Fruit fly (Drosophila melanogaster) whole organism, wandering third instar larva: ENCODE results near the gene CG31510.
A peak's percentile ranks its signal among the peaks of the same experiment; 100 is the strongest.
"Not testable (repeated sequence)": the region's sequence is repeated elsewhere in the genome, so short reads cannot be mapped to it uniquely, and the experiment has no call there.

Experiments
- Abd-B ChIP-seq: fragments of >200 bp; optimal IDR thresholded peaks from 2 replicates; lab custom pipeline; 2017; ENCODE audit warnings: missing biosample characterization, missing genetic modification characterization
- CG9705 ChIP-seq: fragments of 200-800 bp; sonication (Bioruptor generic); optimal IDR thresholded peaks from 2 replicates; lab custom pipeline; 2018; ENCODE audit warnings: missing biosample characterization, mild to moderate bottlenecking, missing genetic modification characterization
- CrebA ChIP-seq: fragments of 200-800 bp; sonication (Bioruptor generic); optimal IDR thresholded peaks from 2 replicates; lab custom pipeline; 2016; ENCODE audit warnings: missing biosample characterization, mild to moderate bottlenecking, missing genetic modification characterization, borderline replicate concordance
- Dfd ChIP-seq: fragments of >200 bp; optimal IDR thresholded peaks from 2 replicates; lab custom pipeline; 2017; ENCODE audit warnings: missing biosample characterization, missing genetic modification characterization
- Dif ChIP-seq: fragments of 200-275, 200-300 bp; sonication (Bioruptor generic); optimal IDR thresholded peaks from 2 replicates; lab custom pipeline; 2018; ENCODE audit warnings: missing biosample characterization, missing genetic modification characterization; ENCODE audit not compliant: partially characterized antibody
- HLH106 ChIP-seq: fragments of 200-800 bp; optimal IDR thresholded peaks from 3 replicates; lab custom pipeline; 2019; ENCODE audit warnings: missing biosample characterization, mild to moderate bottlenecking, missing genetic modification characterization, moderate library complexity
- Hnf4 ChIP-seq: fragments of 200-800 bp; sonication (Bioruptor generic); optimal IDR thresholded peaks from 2 replicates; lab custom pipeline; 2016; ENCODE audit warnings: missing biosample characterization, mild to moderate bottlenecking, missing genetic modification characterization
- Hr78 ChIP-seq: fragments of >200 bp; optimal IDR thresholded peaks from 2 replicates; lab custom pipeline; 2017; ENCODE audit warnings: missing biosample characterization, missing genetic modification characterization
- Hr83 ChIP-seq: fragments of 200-300 bp; sonication (Bioruptor generic); optimal IDR thresholded peaks from 2 replicates; lab custom pipeline; 2016; ENCODE audit warnings: missing biosample characterization, mild to moderate bottlenecking, missing genetic modification characterization, moderate library complexity; ENCODE audit not compliant: poor library complexity, severe bottlenecking
- Jra ChIP-seq: sonication (Bioruptor generic); optimal IDR thresholded peaks from 2 replicates; lab custom pipeline; 2016; ENCODE audit warnings: missing biosample characterization, missing genetic modification characterization
- Mio ChIP-seq: sonication (Bioruptor generic); optimal IDR thresholded peaks from 2 replicates; lab custom pipeline; 2016; ENCODE audit warnings: missing biosample characterization, missing genetic modification characterization
- Myc ChIP-seq: fragments of >200 bp; optimal IDR thresholded peaks from 2 replicates; lab custom pipeline; 2017
- N ChIP-seq: fragments of >200 bp; optimal IDR thresholded peaks from 2 replicates; lab custom pipeline; 2018; ENCODE audit warnings: missing biosample characterization, missing external identifiers, missing genetic modification characterization
- Rel ChIP-seq, 2 experiments: fragments of 200-800 bp; sonication (Bioruptor generic) in 1 of 2; optimal IDR thresholded peaks; 2 replicates in 1 of 2; 3 replicates in 1 of 2; lab custom pipeline; 2016 to 2019; ENCODE audit warnings: mild to moderate bottlenecking in 2 of 2, missing biosample characterization in 2 of 2, missing genetic modification characterization in 2 of 2, moderate library complexity in 1 of 2
- Sp1 ChIP-seq: fragments of 200-800 bp; sonication (Bioruptor generic); optimal IDR thresholded peaks from 3 replicates; lab custom pipeline; 2019; ENCODE audit warnings: missing biosample characterization, mild to moderate bottlenecking, missing genetic modification characterization, moderate library complexity
- br ChIP-seq: fragments of 200-800 bp; sonication (Bioruptor generic); optimal IDR thresholded peaks from 2 replicates; lab custom pipeline; 2016; ENCODE audit warnings: missing biosample characterization, missing genetic modification characterization
- brk ChIP-seq: fragments of 200-800 bp; sonication (Bioruptor generic); optimal IDR thresholded peaks from 2 replicates; lab custom pipeline; 2016; ENCODE audit warnings: missing biosample characterization, mild to moderate bottlenecking, missing genetic modification characterization
- dl ChIP-seq, 2 experiments: fragments of 175-275, 200-275 bp in 1 of 2; fragments of 200-275 bp in 1 of 2; sonication (Bioruptor generic); optimal IDR thresholded peaks; lab custom pipeline; 2018; ENCODE audit warnings: mild to moderate bottlenecking in 2 of 2, missing biosample characterization in 2 of 2, missing genetic modification characterization in 2 of 2, moderate library complexity in 2 of 2; ENCODE audit not compliant: partially characterized antibody in 2 of 2, insufficient read depth in 1 of 2
- dmrt93B ChIP-seq: fragments of 200-800 bp; sonication (Bioruptor generic); optimal IDR thresholded peaks from 2 replicates; lab custom pipeline; 2018; ENCODE audit warnings: missing biosample characterization, mild to moderate bottlenecking, missing genetic modification characterization
- ey ChIP-seq: fragments of 200-800 bp; sonication (Bioruptor generic); optimal IDR thresholded peaks from 2 replicates; lab custom pipeline; 2016; ENCODE audit warnings: missing biosample characterization, missing genetic modification characterization
- fru ChIP-seq: fragments of 200-800 bp; sonication (Bioruptor generic); optimal IDR thresholded peaks from 3 replicates; lab custom pipeline; 2016; ENCODE audit warnings: missing biosample characterization, mild to moderate bottlenecking, missing genetic modification characterization
- h ChIP-seq: fragments of 200-800 bp; sonication (Bioruptor generic); optimal IDR thresholded peaks from 3 replicates; lab custom pipeline; 2016; ENCODE audit warnings: missing biosample characterization, mild to moderate bottlenecking, missing genetic modification characterization
- jim ChIP-seq: fragments of 175-275, 200-325 bp; sonication (Bioruptor generic); optimal IDR thresholded peaks from 2 replicates; lab custom pipeline; 2016; ENCODE audit warnings: missing biosample characterization, mild to moderate bottlenecking, missing genetic modification characterization
- pan ChIP-seq: fragments of >200 bp; optimal IDR thresholded peaks from 2 replicates; lab custom pipeline; 2017
- psq ChIP-seq: fragments of 200-800 bp; sonication (Bioruptor generic); optimal IDR thresholded peaks from 3 replicates; lab custom pipeline; 2017; ENCODE audit warnings: missing biosample characterization, mild to moderate bottlenecking, missing genetic modification characterization, moderate library complexity
- rgr ChIP-seq: fragments of 200-800 bp; sonication (Bioruptor generic); optimal IDR thresholded peaks from 3 replicates; lab custom pipeline; 2016; ENCODE audit warnings: missing biosample characterization, mild to moderate bottlenecking, missing genetic modification characterization
- sage ChIP-seq: fragments of 200-800 bp; sonication (Bioruptor generic); optimal IDR thresholded peaks from 2 replicates; lab custom pipeline; 2016; ENCODE audit warnings: missing biosample characterization, mild to moderate bottlenecking, missing genetic modification characterization
- tai ChIP-seq: sonication (Bioruptor generic); optimal IDR thresholded peaks from 2 replicates; lab custom pipeline; 2016; ENCODE audit warnings: missing biosample characterization, missing genetic modification characterization
- usp ChIP-seq: fragments of >200 bp; optimal IDR thresholded peaks from 2 replicates; lab custom pipeline; 2017; ENCODE audit warnings: missing biosample characterization, missing genetic modification characterization

CG31510 gene

dm6 chr3R:25137565-25138367 is 15.0 kb upstream of the CG31510 start, which contains the start of gene danr:
TSS of gene danr (plus strand) at chr3R:25138072.
- TF ChIP-seq Dif, result peak; percentile 68
- TF ChIP-seq pan (lab: Kevin White, UChicago), result no peak
- TF ChIP-seq N (GFP tag; lab: Kevin White, UChicago), result peak; percentile 48
- peak; percentile 37 to 73 for TF ChIP-seq dl (GFP tag; optimal IDR thresholded peaks at IDR 0.05; lab: Kevin White, UChicago; ENCODE audit: insufficient read depth in 1 of 2, partially characterized antibody in 2 of 2)
- no peak for TF ChIP-seq Rel (GFP tag; optimal IDR thresholded peaks at IDR 0.05; lab: Kevin White, UChicago)
- TF ChIP-seq Rel (tag; optimal IDR thresholded peaks at IDR 0.05; lab: Kevin White, UChicago), result no peak

dm6 chr3R:25131042-25131441 is 8.3 kb upstream of the CG31510 start, which contains the start of gene Bili:
TSS of gene Bili (plus strand) at chr3R:25131306.
- TF ChIP-seq Dfd (GFP tag; lab: Kevin White, UChicago); Hnf4 (GFP tag; lab: Kevin White, UChicago); HLH106 (tag; lab: Kevin White, UChicago): not testable (repeated sequence)
- TF ChIP-seq, all 38 proteins: peak for 0; not testable (repeated sequence) for 38

DNA sequence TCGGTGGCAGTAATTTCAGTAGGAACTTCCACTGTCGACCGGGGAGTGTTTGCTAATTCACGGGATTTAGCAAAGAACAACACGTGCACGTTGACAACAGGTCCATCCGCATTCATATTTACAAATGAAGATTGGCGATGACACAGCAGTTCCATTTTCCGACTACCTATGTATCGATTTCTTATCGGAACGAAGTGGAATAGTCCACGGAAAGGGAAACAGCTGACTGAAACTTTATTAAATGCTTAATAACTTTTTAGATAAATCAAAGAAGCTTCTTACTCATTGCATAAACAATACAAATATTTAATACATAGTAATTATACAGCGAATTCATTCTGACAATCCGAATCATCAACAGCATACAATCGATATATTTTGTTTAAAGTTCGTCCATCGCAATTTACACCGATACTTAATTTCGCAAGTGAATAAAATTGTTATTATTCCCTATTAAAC is 4.5 kb upstream of the CG31510 start, which contains the start of the genes Mocs2A, Mocs2B and Clbn:
Gene Mocs2A, minus strand, starts transcription at position 129 of the 459 bp plus-strand sequence.
Gene Mocs2B, minus strand, starts transcription at position 129 of the 459 bp plus-strand sequence.
Gene Clbn, plus strand, starts transcription at position 272 of the 459 bp plus-strand sequence.
- TF ChIP-seq Abd-B (GFP tag; lab: Kevin White, UChicago) (no peak), Dif (no peak), Mio (GFP tag; lab: Kevin White, UChicago) (no peak), h (peak; percentile 12), ey (GFP tag; lab: Kevin White, UChicago) (no peak), Jra (GFP tag; lab: Kevin White, UChicago) (peak; percentile 14), Hr78 (no peak), usp (GFP tag; lab: Kevin White, UChicago) (no peak), psq (GFP tag; lab: Kevin White, UChicago) (no peak), rgr (GFP tag; lab: Kevin White, UChicago) (no peak)

dm6 chr3R:25126823-25127222 is 4.1 kb upstream of the CG31510 start:
- TF ChIP-seq br (GFP tag; lab: Kevin White, UChicago) (no peak), Hr83 (GFP tag; lab: Kevin White, UChicago) (no peak), brk (no peak), Rel (GFP tag; optimal IDR thresholded peaks at IDR 0.05; lab: Kevin White, UChicago) (no peak), Rel (tag; optimal IDR thresholded peaks at IDR 0.05; lab: Kevin White, UChicago) (no peak), Sp1 (GFP tag; lab: Kevin White, UChicago) (no peak), tai (GFP tag; lab: Kevin White, UChicago) (no peak), Hnf4 (GFP tag; lab: Kevin White, UChicago) (no peak), fru (GFP tag; lab: Kevin White, UChicago) (no peak), Myc (no peak), Hr78 (no peak), sage (no peak), HLH106 (tag; lab: Kevin White, UChicago) (no peak), CrebA (GFP tag; lab: Kevin White, UChicago) (no peak), Abd-B (GFP tag; lab: Kevin White, UChicago) (no peak), pan (lab: Kevin White, UChicago) (no peak), jim (GFP tag; lab: Kevin White, UChicago) (no peak), dmrt93B (GFP tag; lab: Kevin White, UChicago) (no peak)

DNA sequence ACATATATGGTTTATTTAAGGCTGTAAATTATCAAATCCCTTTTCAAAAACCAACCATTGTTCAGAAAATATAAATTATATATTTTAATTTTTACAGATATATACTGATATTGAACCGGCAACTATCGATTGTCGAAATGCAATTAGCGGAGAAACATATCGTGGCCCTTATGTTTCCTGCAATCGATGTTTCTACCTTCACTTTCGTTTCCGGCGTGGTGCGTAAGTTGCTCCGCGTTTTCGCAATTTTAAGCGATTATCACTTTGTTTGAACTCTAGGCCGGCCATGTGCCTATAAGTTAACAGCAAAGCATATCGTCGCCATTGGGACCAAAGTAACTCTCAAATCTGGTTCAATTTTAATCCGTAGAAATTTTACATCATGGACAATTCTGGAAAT is 542 bp upstream of the CG31510 start, which contains the start of gene vig2:
Gene vig2, plus strand, starts transcription at position 112 of the 400 bp plus-strand sequence.
- TF ChIP-seq dmrt93B (GFP tag; lab: Kevin White, UChicago) (peak; percentile 60), Hr83 (GFP tag; lab: Kevin White, UChicago) (peak; percentile 68), CG9705 (GFP tag; lab: Kevin White, UChicago) (peak; percentile 43), Sp1 (GFP tag; lab: Kevin White, UChicago) (peak; percentile 26), rgr (GFP tag; lab: Kevin White, UChicago) (peak; percentile 61), HLH106 (tag; lab: Kevin White, UChicago) (peak; percentile 33)
